Worm (Caenorhabditis elegans) whole organism, mixed stage, embryonic: ENCODE results near the gene msp-63.

Source experiments
- M03D4.4 ChIP-seq: sonication (generic microtip); optimal IDR thresholded peaks from 2 replicates; lab custom pipeline; 2017; ENCODE audit warnings: mild to moderate bottlenecking, missing genetic modification characterization, missing compliant biosample characterization
- ceh-39 ChIP-seq: fragments of 150-350 bp; optimal IDR thresholded peaks from 2 replicates; lab custom pipeline; 2014; ENCODE audit warnings: missing biosample characterization, missing genetic modification characterization
- ces-1 ChIP-seq: fragments of 150-350 bp; optimal IDR thresholded peaks from 2 replicates; lab custom pipeline; 2014; ENCODE audit warnings: missing biosample characterization, missing genetic modification reagents, missing genetic modification characterization
- cnd-1 ChIP-seq: fragments of 200-800 bp; sonication (Bioruptor generic); optimal IDR thresholded peaks from 2 replicates; lab custom pipeline; 2018; ENCODE audit warnings: mild to moderate bottlenecking, missing genetic modification characterization, missing compliant biosample characterization
- drap-1 ChIP-seq: fragments of 200-800 bp; sonication (Bioruptor generic); optimal IDR thresholded peaks from 3 replicates; lab custom pipeline; 2018; ENCODE audit warnings: mild to moderate bottlenecking, missing genetic modification characterization, missing compliant biosample characterization
- elt-1 ChIP-seq: sonication (generic microtip); optimal IDR thresholded peaks from 2 replicates; lab custom pipeline; 2017; ENCODE audit warnings: missing genetic modification characterization, mild to moderate bottlenecking, missing compliant biosample characterization, antibody characterized with exemption, moderate library complexity, borderline replicate concordance; ENCODE audit not compliant: insufficient read depth
- elt-3 ChIP-seq: fragments of 150-350 bp; optimal IDR thresholded peaks from 2 replicates; lab custom pipeline; 2014; ENCODE audit warnings: missing biosample characterization, missing genetic modification characterization
- flh-1 ChIP-seq: fragments of 200-800 bp; sonication (Bioruptor generic); optimal IDR thresholded peaks from 2 replicates; lab custom pipeline; 2018; ENCODE audit warnings: mild to moderate bottlenecking, missing genetic modification characterization, moderate library complexity, missing compliant biosample characterization
- ham-2 ChIP-seq: fragments of 200-800 bp; sonication (Bioruptor generic); optimal IDR thresholded peaks from 2 replicates; lab custom pipeline; 2018; ENCODE audit warnings: mild to moderate bottlenecking, missing genetic modification characterization, missing compliant biosample characterization
- hlh-1 ChIP-seq: fragments of 150-350 bp; optimal IDR thresholded peaks from 2 replicates; lab custom pipeline; 2014; ENCODE audit warnings: missing biosample characterization, missing genetic modification reagents, missing genetic modification characterization
- lin-32 ChIP-seq: fragments of 200-800 bp; sonication (Bioruptor generic); optimal IDR thresholded peaks from 2 replicates; lab custom pipeline; 2018; ENCODE audit warnings: mild to moderate bottlenecking, missing genetic modification characterization, missing compliant biosample characterization
- lsy-2 ChIP-seq: fragments of 150-350 bp; optimal IDR thresholded peaks from 2 replicates; lab custom pipeline; 2014; ENCODE audit warnings: missing biosample characterization, missing genetic modification characterization
- mab-5 ChIP-seq: fragments of 150-350 bp; optimal IDR thresholded peaks from 2 replicates; lab custom pipeline; 2014; ENCODE audit warnings: missing biosample characterization, missing genetic modification characterization
- mep-1 ChIP-seq: fragments of 150-350 bp; optimal IDR thresholded peaks from 2 replicates; lab custom pipeline; 2017; ENCODE audit warnings: missing biosample characterization, missing genetic modification reagents, missing genetic modification characterization, inconsistent platforms
- mls-2 ChIP-seq: sonication (generic microtip); optimal IDR thresholded peaks from 2 replicates; lab custom pipeline; 2016; ENCODE audit warnings: mild to moderate bottlenecking, missing genetic modification characterization, moderate library complexity, missing compliant biosample characterization
- nhr-12 ChIP-seq: fragments of 150-350 bp; optimal IDR thresholded peaks from 2 replicates; lab custom pipeline; 2014; ENCODE audit warnings: missing biosample characterization, missing genetic modification characterization
- nhr-2 ChIP-seq: fragments of 150-350 bp; optimal IDR thresholded peaks from 2 replicates; lab custom pipeline; 2014; ENCODE audit warnings: missing biosample characterization, missing genetic modification characterization
- nhr-237 ChIP-seq: fragments of 150-350 bp; optimal IDR thresholded peaks from 2 replicates; lab custom pipeline; 2014; ENCODE audit warnings: missing biosample characterization, missing genetic modification characterization
- nhr-28 ChIP-seq: fragments of 150-350 bp; optimal IDR thresholded peaks from 2 replicates; lab custom pipeline; 2014; ENCODE audit warnings: missing biosample characterization, missing genetic modification characterization
- nhr-76 ChIP-seq: sonication (generic microtip); optimal IDR thresholded peaks from 2 replicates; lab custom pipeline; 2017; ENCODE audit warnings: missing biosample characterization, missing genetic modification characterization
- pha-4 ChIP-seq: fragments of 150-350 bp; optimal IDR thresholded peaks from 2 replicates; lab custom pipeline; 2018; ENCODE audit warnings: missing biosample characterization, missing genetic modification reagents, missing genetic modification characterization
- sem-2 ChIP-seq: fragments of 200-800 bp; sonication (Bioruptor generic); optimal IDR thresholded peaks from 2 replicates; lab custom pipeline; 2018; ENCODE audit warnings: mild to moderate bottlenecking, missing genetic modification characterization, missing compliant biosample characterization
- snpc-4 ChIP-seq: fragments of 150-350 bp; optimal IDR thresholded peaks from 2 replicates; lab custom pipeline; 2014; ENCODE audit warnings: missing biosample characterization, missing genetic modification characterization
- tbx-8 ChIP-seq: fragments of 200-800 bp; sonication (Bioruptor generic); optimal IDR thresholded peaks from 2 replicates; lab custom pipeline; 2018; ENCODE audit warnings: mild to moderate bottlenecking, missing genetic modification characterization, moderate library complexity, missing compliant biosample characterization
- unc-120 ChIP-seq: sonication (generic microtip); optimal IDR thresholded peaks from 2 replicates; lab custom pipeline; 2017; ENCODE audit warnings: missing genetic modification characterization, missing compliant biosample characterization; ENCODE audit not compliant: poor library complexity, severe bottlenecking
- unc-39 ChIP-seq: fragments of 150-350 bp; optimal IDR thresholded peaks from 2 replicates; lab custom pipeline; 2014; ENCODE audit warnings: missing biosample characterization, missing genetic modification characterization
- zip-8 ChIP-seq: fragments of 150-350 bp; optimal IDR thresholded peaks from 2 replicates; lab custom pipeline; 2014; ENCODE audit warnings: missing biosample characterization, missing genetic modification characterization
- ztf-11 ChIP-seq: fragments of 150-350 bp; optimal IDR thresholded peaks from 2 replicates; lab custom pipeline; 2014; ENCODE audit warnings: missing biosample characterization, missing genetic modification characterization

msp-63 gene

DNA sequence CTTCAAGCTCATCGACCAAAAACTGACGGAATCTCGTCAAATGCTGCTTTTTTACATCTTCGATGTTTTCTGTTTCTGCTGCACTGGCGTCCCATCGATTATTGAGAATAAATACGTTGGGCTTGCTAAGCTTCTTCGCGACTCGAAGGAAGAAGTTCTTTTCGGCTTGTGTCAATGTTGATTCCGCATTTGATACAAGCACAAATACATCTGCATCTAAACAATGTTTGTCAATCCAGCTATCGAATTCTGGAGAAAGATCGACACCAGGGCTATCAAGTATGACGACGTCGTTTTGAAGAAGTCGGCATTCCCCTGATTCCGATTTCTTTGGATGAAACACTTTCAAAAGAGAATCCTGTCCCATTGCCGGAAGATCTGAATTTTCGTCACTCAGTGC lies 37.9 kb upstream of the msp-63 start:
- TF ChIP-seq pha-4 (tag; lab: Kevin White, UChicago) (no peak), mep-1 (tag; lab: Kevin White, UChicago) (no peak), drap-1 (no peak), zip-8 (no peak), mab-5 (no peak), nhr-2 (no peak), nhr-28 (tag; lab: Kevin White, UChicago) (no peak), lin-32 (GFP tag; lab: Kevin White, UChicago) (no peak), ces-1 (GFP tag; lab: Kevin White, UChicago) (no peak), M03D4.4 (no peak), elt-3 (tag; lab: Kevin White, UChicago) (no peak), unc-39 (no peak), unc-120 (tag; lab: Kevin White, UChicago) (no peak), nhr-76 (tag; lab: Kevin White, UChicago) (no peak), mls-2 (tag; lab: Kevin White, UChicago) (no peak)

DNA sequence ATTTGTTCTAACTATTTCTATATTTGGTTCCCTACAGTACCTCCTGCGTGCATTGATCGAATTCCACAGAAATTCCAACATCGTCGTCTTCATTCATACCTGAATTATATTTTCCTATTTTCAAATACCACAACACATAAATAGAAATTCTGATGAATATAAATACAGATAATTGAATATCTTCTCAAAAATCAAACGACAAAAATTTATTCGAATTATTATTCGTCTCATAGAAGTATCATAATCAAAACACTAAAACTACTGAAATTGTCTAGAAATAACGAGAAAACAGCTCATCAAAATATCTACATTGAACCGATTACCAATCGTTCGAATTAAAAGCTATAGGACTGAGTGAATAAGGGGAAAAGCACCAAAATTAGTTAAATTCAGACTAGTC lies 35.9 kb upstream of the msp-63 start, which contains the start of gene gtap-1:
Gene gtap-1 (minus strand): TSS at position 101 of the 400 bp plus-strand sequence.
- no peak for TF ChIP-seq elt-1 (tag; lab: Kevin White, UChicago)
- no peak for TF ChIP-seq ztf-11 (tag; lab: Kevin White, UChicago)
- no peak for TF ChIP-seq unc-39
- TF ChIP-seq nhr-28 (tag; lab: Kevin White, UChicago) = no peak
- TF ChIP-seq elt-3 (tag; lab: Kevin White, UChicago) = no peak
- no peak for TF ChIP-seq lin-32 (GFP tag; lab: Kevin White, UChicago)
- TF ChIP-seq pha-4 (tag; lab: Kevin White, UChicago) = no peak
- no peak for TF ChIP-seq ham-2 (GFP tag; lab: Kevin White, UChicago)
- no peak for TF ChIP-seq unc-120 (tag; lab: Kevin White, UChicago)
- no peak for TF ChIP-seq nhr-12 (tag; lab: Kevin White, UChicago)
- no peak for TF ChIP-seq ces-1 (GFP tag; lab: Kevin White, UChicago)
- no peak for TF ChIP-seq mep-1 (tag; lab: Kevin White, UChicago)
- TF ChIP-seq nhr-76 (tag; lab: Kevin White, UChicago) = no peak

DNA sequence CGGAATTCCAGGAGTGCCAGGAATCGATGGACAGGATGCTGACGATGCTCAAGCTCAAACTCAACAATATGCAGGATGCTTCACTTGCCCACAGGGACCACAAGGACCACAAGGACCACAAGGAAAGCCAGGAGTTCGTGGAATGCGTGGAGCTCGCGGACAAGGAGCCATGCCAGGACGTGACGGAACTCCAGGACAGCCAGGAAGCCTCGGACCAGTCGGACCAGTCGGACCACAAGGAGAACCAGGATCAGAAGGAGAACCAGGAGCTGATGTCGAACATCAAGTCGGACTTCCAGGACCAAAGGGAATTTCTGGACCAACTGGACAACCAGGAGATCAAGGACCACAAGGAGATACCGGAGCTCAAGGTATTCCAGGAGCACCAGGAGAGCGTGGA lies 34.1 kb upstream of the msp-63 start:
- TF ChIP-seq drap-1 (no peak), pha-4 (tag; lab: Kevin White, UChicago) (no peak), cnd-1 (no peak), tbx-8 (GFP tag; lab: Kevin White, UChicago) (no peak), M03D4.4 (no peak)

DNA sequence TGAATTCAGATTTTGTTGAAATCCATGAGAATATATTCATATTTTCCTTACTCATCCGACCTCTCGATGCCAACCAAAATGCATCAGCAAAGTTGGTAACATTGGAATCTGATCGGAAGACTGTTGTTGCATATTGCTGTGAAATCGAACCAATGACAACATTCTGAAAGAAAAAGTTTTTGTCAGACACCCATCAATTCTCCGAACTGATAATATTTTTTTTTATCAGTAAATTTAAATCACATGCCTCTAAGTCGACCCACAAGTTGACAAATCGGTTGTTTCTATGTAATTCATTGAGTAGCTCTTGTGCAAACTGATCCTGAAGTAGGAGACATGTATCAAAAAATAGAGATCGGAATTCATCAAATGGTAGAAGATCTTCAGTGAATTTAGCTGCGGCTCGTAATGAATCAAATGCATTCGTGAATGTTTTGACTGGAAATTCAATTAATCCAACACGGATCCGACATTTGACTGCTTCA lies 32.7 kb upstream of the msp-63 start, which contains the start of gene col-74:
Gene col-74 (plus strand): TSS at position 435 of the 485 bp plus-strand sequence.
- TF ChIP-seq sem-2 (GFP tag; lab: Kevin White, UChicago) (no peak), ztf-11 (tag; lab: Kevin White, UChicago) (no peak), ham-2 (GFP tag; lab: Kevin White, UChicago) (no peak), M03D4.4 (no peak), drap-1 (no peak), nhr-12 (tag; lab: Kevin White, UChicago) (no peak), nhr-237 (tag; lab: Kevin White, UChicago) (no peak), zip-8 (no peak), snpc-4 (tag; lab: Kevin White, UChicago) (no peak), nhr-76 (tag; lab: Kevin White, UChicago) (no peak), tbx-8 (GFP tag; lab: Kevin White, UChicago) (no peak), cnd-1 (no peak), ces-1 (GFP tag; lab: Kevin White, UChicago) (no peak), hlh-1 (tag; lab: Kevin White, UChicago) (no peak), mep-1 (tag; lab: Kevin White, UChicago) (no peak), ceh-39 (tag; lab: Kevin White, UChicago) (no peak), lsy-2 (tag; lab: Kevin White, UChicago) (no peak), pha-4 (tag; lab: Kevin White, UChicago) (no peak), flh-1 (GFP tag; lab: Kevin White, UChicago) (no peak)
- TF ChIP-seq, all 35 proteins: peak for 0

DNA sequence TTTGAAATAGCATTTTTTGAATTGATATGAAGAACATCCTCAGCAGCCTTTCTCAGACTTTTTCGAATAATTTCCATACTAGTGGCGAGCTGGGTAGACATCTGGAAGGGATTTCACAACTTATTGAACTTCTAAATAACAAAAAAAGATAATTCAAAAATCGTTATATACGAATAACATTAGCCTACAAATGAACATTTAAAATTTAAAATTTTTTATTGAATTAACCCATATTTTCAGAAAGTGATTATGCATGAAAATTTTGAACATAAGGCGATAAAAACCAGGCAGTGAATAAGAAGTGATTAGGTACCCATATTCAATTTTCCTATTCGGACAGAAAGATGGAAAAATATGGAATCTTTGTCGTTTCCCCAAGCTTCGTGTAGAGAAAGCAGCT lies 31.2 kb upstream of the msp-63 start, which contains the start of gene ZK1248.11:
Gene ZK1248.11 (minus strand): TSS at position 101 of the 400 bp plus-strand sequence.
- TF ChIP-seq hlh-1 (tag; lab: Kevin White, UChicago) = no peak

DNA sequence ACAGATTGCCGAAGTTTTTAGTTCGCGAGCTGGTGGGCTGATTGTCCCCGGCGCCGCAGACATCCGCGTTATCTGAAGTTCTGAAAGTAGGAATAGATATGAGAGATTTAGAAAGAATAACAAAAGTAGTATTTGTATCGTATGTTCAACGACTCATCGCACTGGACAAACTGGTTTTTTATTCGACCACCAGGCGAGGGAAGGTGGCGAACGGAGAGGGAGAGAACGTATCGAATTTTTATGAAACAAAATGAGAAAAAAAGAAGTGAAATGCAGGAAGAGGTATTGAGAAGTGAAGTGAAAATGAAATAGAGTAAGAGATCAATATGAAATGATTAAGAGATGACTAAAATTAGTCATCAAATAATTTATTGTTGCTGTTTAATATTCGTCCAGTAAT lies 30.1 kb upstream of the msp-63 start, which contains the start of gene tbc-2:
Gene tbc-2 (minus strand): TSS at position 80 of the 400 bp plus-strand sequence.
- TF ChIP-seq ztf-11 (tag; lab: Kevin White, UChicago) (no peak), nhr-12 (tag; lab: Kevin White, UChicago) (no peak), nhr-76 (tag; lab: Kevin White, UChicago) (no peak)
- TF ChIP-seq, all 35 proteins: peak for 0
